Fruit fly (Drosophila melanogaster) whole organism, embryonic: ENCODE results near the gene CG15882.
A peak's percentile ranks its signal among the peaks of the same experiment; 100 is the strongest.

Experiments
- CG11085 ChIP-seq: fragments of 200-800 bp; sonication (Bioruptor generic); IDR thresholded peaks from 2 replicates; pipeline ENCODE4 v1.3.6; 2022; ENCODE audit warnings: missing biosample characterization, missing genetic modification characterization
- CG11247 ChIP-seq: fragments of 200-800 bp; sonication (Bioruptor generic); IDR thresholded peaks from 2 replicates; pipeline ENCODE4 v1.3.6; 2022; ENCODE audit warnings: missing biosample characterization, missing genetic modification characterization
- CG12299 ChIP-seq: fragments of 200-800 bp; sonication (Bioruptor generic); optimal IDR thresholded peaks from 2 replicates; lab custom pipeline; 2018; ENCODE audit warnings: missing biosample characterization, mild to moderate bottlenecking, missing genetic modification characterization
- CG12391 ChIP-seq: fragments of 200-800 bp; sonication (Bioruptor generic); optimal IDR thresholded peaks from 3 replicates; lab custom pipeline; 2018; ENCODE audit warnings: missing biosample characterization, mild to moderate bottlenecking, missing genetic modification characterization, moderate library complexity
- CG15601 ChIP-seq: fragments of 200-800 bp; sonication (Bioruptor generic); optimal IDR thresholded peaks from 3 replicates; lab custom pipeline; 2019; ENCODE audit warnings: missing biosample characterization, mild to moderate bottlenecking, missing genetic modification characterization, moderate library complexity
- CG15696 ChIP-seq: fragments of 200-800 bp; sonication (Bioruptor generic); optimal IDR thresholded peaks from 2 replicates; lab custom pipeline; 2019; ENCODE audit warnings: missing biosample characterization, mild to moderate bottlenecking, missing genetic modification characterization, moderate library complexity
- CG1602 ChIP-seq: fragments of 200-800 bp; sonication (Bioruptor generic); optimal IDR thresholded peaks from 3 replicates; lab custom pipeline; 2016; ENCODE audit warnings: missing biosample characterization, missing genetic modification characterization
- CG1792 ChIP-seq: fragments of 200-800 bp; sonication (Bioruptor generic); optimal IDR thresholded peaks from 2 replicates; lab custom pipeline; 2016; ENCODE audit warnings: missing biosample characterization, missing genetic modification characterization
- CG18764 ChIP-seq: fragments of 200-800 bp; sonication (Bioruptor generic); optimal IDR thresholded peaks from 3 replicates; lab custom pipeline; 2016; ENCODE audit warnings: missing biosample characterization, missing genetic modification characterization
- CG31224 ChIP-seq: fragments of 200-800 bp; sonication (Bioruptor generic); IDR thresholded peaks from 2 replicates; pipeline ENCODE4 v1.3.6; 2022; ENCODE audit warnings: missing biosample characterization, missing genetic modification characterization
- CG31441 ChIP-seq: fragments of 200-800 bp; sonication (Bioruptor generic); IDR thresholded peaks from 2 replicates; pipeline ENCODE4 v1.3.6; 2022; ENCODE audit warnings: missing biosample characterization, missing genetic modification characterization
- CG3163 ChIP-seq: fragments of 200-800 bp; sonication (Bioruptor generic); optimal IDR thresholded peaks from 3 replicates; lab custom pipeline; 2016; ENCODE audit warnings: missing biosample characterization, missing genetic modification characterization
- CG34224 ChIP-seq: fragments of 200-800 bp; sonication (Bioruptor generic); IDR thresholded peaks from 3 replicates; pipeline ENCODE4 v1.3.6; 2022; ENCODE audit warnings: missing biosample characterization, missing genetic modification characterization; ENCODE audit not compliant: partially characterized antibody
- CG34376 ChIP-seq: fragments of 200-800 bp; sonication (Bioruptor generic); optimal IDR thresholded peaks from 2 replicates; lab custom pipeline; 2018; ENCODE audit warnings: missing biosample characterization, mild to moderate bottlenecking, missing genetic modification characterization
- CG4404 ChIP-seq: fragments of 200-800 bp; sonication (Bioruptor generic); IDR thresholded peaks from 2 replicates; pipeline ENCODE4 v1.3.6; 2022; ENCODE audit warnings: missing biosample characterization, missing genetic modification characterization
- CG7745 ChIP-seq: fragments of 200-800 bp; sonication (Bioruptor generic); optimal IDR thresholded peaks from 2 replicates; lab custom pipeline; 2018; ENCODE audit warnings: missing biosample characterization, mild to moderate bottlenecking, missing genetic modification characterization, moderate library complexity
- CG8089 ChIP-seq: fragments of 200-800 bp; sonication (Bioruptor generic); optimal IDR thresholded peaks from 3 replicates; lab custom pipeline; 2016; ENCODE audit warnings: missing biosample characterization, missing genetic modification characterization
- CG8281 ChIP-seq: fragments of 200-800 bp; sonication (Bioruptor generic); optimal IDR thresholded peaks from 2 replicates; lab custom pipeline; 2018; ENCODE audit warnings: missing biosample characterization, mild to moderate bottlenecking, missing genetic modification characterization, moderate library complexity
- CG8944 ChIP-seq: fragments of 200-800 bp; sonication (Bioruptor generic); optimal IDR thresholded peaks from 3 replicates; lab custom pipeline; 2016; ENCODE audit warnings: missing biosample characterization, missing genetic modification characterization
- CG9727 ChIP-seq: fragments of 200-800 bp; sonication (Bioruptor generic); optimal IDR thresholded peaks from 3 replicates; lab custom pipeline; 2017; ENCODE audit warnings: missing biosample characterization, mild to moderate bottlenecking, missing genetic modification characterization
- Dbx ChIP-seq: fragments of 200-800 bp; sonication (Bioruptor generic); IDR thresholded peaks from 3 replicates; pipeline ENCODE4 v1.3.6; 2022; ENCODE audit warnings: missing biosample characterization, missing genetic modification characterization
- Dll ChIP-seq: fragments of 200-800 bp; sonication (Bioruptor generic); IDR thresholded peaks from 4 replicates; pipeline ENCODE4 v1.3.6; 2022; ENCODE audit warnings: missing biosample characterization, missing genetic modification characterization; ENCODE audit not compliant: partially characterized antibody
- H15 ChIP-seq: fragments of 200-800 bp; sonication (Bioruptor generic); IDR thresholded peaks from 3 replicates; pipeline ENCODE4 v1.3.6; 2022; ENCODE audit warnings: missing biosample characterization, missing genetic modification characterization
- Hr39 ChIP-seq: fragments of >200 bp; optimal IDR thresholded peaks from 2 replicates; lab custom pipeline; 2017
- Max ChIP-seq: fragments of 200-800 bp; sonication (Bioruptor generic); optimal IDR thresholded peaks from 2 replicates; lab custom pipeline; 2016; ENCODE audit warnings: missing biosample characterization, mild to moderate bottlenecking, missing genetic modification characterization
- NK7.1 ChIP-seq: fragments of 200-800 bp; sonication (Bioruptor generic); optimal IDR thresholded peaks from 3 replicates; lab custom pipeline; 2016; ENCODE audit warnings: missing biosample characterization, missing genetic modification characterization
- NfI ChIP-seq: fragments of 200-800 bp; sonication (Bioruptor generic); optimal IDR thresholded peaks from 3 replicates; lab custom pipeline; 2018; ENCODE audit warnings: missing biosample characterization, mild to moderate bottlenecking, missing genetic modification characterization, moderate library complexity
- Optix ChIP-seq: fragments of 200-800 bp; sonication (Bioruptor generic); IDR thresholded peaks from 3 replicates; pipeline ENCODE4 v1.3.6; 2022; ENCODE audit warnings: missing biosample characterization, missing genetic modification characterization
- Xbp1 ChIP-seq: fragments of 200-800 bp; sonication (Bioruptor generic); optimal IDR thresholded peaks from 3 replicates; lab custom pipeline; 2016; ENCODE audit warnings: missing biosample characterization, mild to moderate bottlenecking, missing genetic modification characterization
- al ChIP-seq: fragments of 200-800 bp; sonication (Bioruptor generic); IDR thresholded peaks from 2 replicates; pipeline ENCODE4 v1.3.6; 2022; ENCODE audit warnings: missing biosample characterization, missing genetic modification characterization
- ap ChIP-seq: fragments of 200-800 bp; sonication (Bioruptor generic); IDR thresholded peaks from 2 replicates; pipeline ENCODE4 v1.3.6; 2022; ENCODE audit warnings: missing biosample characterization, missing genetic modification characterization
- cas ChIP-seq: fragments of 200-800 bp; sonication (Bioruptor generic); IDR thresholded peaks from 2 replicates; pipeline ENCODE4 v1.3.6; 2022; ENCODE audit warnings: missing biosample characterization, missing genetic modification characterization
- crp ChIP-seq, 2 experiments: fragments of 200-800 bp; sonication (Bioruptor generic); optimal IDR thresholded peaks; 2 replicates in 1 of 2; 3 replicates in 1 of 2; lab custom pipeline; 2017; ENCODE audit warnings: missing biosample characterization in 2 of 2, missing genetic modification characterization in 2 of 2, mild to moderate bottlenecking in 1 of 2, moderate library complexity in 1 of 2
- cwo ChIP-seq: fragments of 200-800 bp; sonication (Bioruptor generic); optimal IDR thresholded peaks from 3 replicates; lab custom pipeline; 2017; ENCODE audit warnings: missing biosample characterization, missing genetic modification characterization, mild to moderate bottlenecking, moderate library complexity, missing genetic modification reagents
- eve ChIP-seq, 2 experiments: fragments of >200 bp; optimal IDR thresholded peaks; 2 replicates each; lab custom pipeline; 2017; ENCODE audit warnings: missing biosample characterization in 2 of 2, missing genetic modification characterization in 2 of 2
- jing ChIP-seq: fragments of 200-800 bp; sonication (Bioruptor generic); optimal IDR thresholded peaks from 2 replicates; lab custom pipeline; 2018; ENCODE audit warnings: missing biosample characterization, mild to moderate bottlenecking, missing genetic modification characterization
- jumu ChIP-seq: fragments of 200-800 bp; sonication (Bioruptor generic); optimal IDR thresholded peaks from 3 replicates; lab custom pipeline; 2016; ENCODE audit warnings: missing biosample characterization, missing genetic modification characterization
- psq ChIP-seq: fragments of 200-800 bp; sonication (Bioruptor generic); optimal IDR thresholded peaks from 2 replicates; lab custom pipeline; 2017; ENCODE audit warnings: missing biosample characterization, missing genetic modification characterization
- run ChIP-seq: fragments of 200-800 bp; sonication (Bioruptor generic); optimal IDR thresholded peaks from 3 replicates; lab custom pipeline; 2018; ENCODE audit warnings: missing biosample characterization, mild to moderate bottlenecking, missing genetic modification characterization
- sc ChIP-seq, 3 experiments: fragments of >200 bp in 2 of 3; fragments of 200-800 bp in 1 of 3; sonication (Bioruptor generic) in 1 of 3; optimal IDR thresholded peaks; 2 replicates in 2 of 3; 3 replicates in 1 of 3; lab custom pipeline; 2017; ENCODE audit warnings: mild to moderate bottlenecking in 1 of 3, missing biosample characterization in 1 of 3, missing genetic modification characterization in 1 of 3, missing genetic modification reagents in 1 of 3
- shn ChIP-seq: fragments of 200-800 bp; sonication (Bioruptor generic); optimal IDR thresholded peaks from 3 replicates; lab custom pipeline; 2016; ENCODE audit warnings: missing biosample characterization, missing genetic modification characterization
- sna ChIP-seq: fragments of 200-800 bp; sonication (Bioruptor generic); IDR thresholded peaks from 2 replicates; pipeline ENCODE4 v1.3.6; 2022; ENCODE audit warnings: missing biosample characterization, missing genetic modification characterization; ENCODE audit not compliant: partially characterized antibody
- so ChIP-seq: fragments of 200-800 bp; sonication (Bioruptor generic); IDR thresholded peaks from 3 replicates; pipeline ENCODE4 v1.3.6; 2022; ENCODE audit warnings: missing biosample characterization, missing genetic modification characterization
- stc ChIP-seq: fragments of 200-800 bp; sonication (Bioruptor generic); IDR thresholded peaks from 2 replicates; pipeline ENCODE4 v1.3.6; 2022; ENCODE audit warnings: missing biosample characterization, missing genetic modification characterization
- stwl ChIP-seq: fragments of 200-800 bp; sonication (Bioruptor generic); optimal IDR thresholded peaks from 3 replicates; lab custom pipeline; 2018; ENCODE audit warnings: missing biosample characterization, mild to moderate bottlenecking, missing genetic modification characterization, moderate library complexity
- tin ChIP-seq: fragments of 200-800 bp; sonication (Bioruptor generic); optimal IDR thresholded peaks from 3 replicates; lab custom pipeline; 2016; ENCODE audit warnings: missing biosample characterization, missing genetic modification characterization
- trh ChIP-seq: fragments of 200-800 bp; sonication (Bioruptor generic); optimal IDR thresholded peaks from 2 replicates; lab custom pipeline; 2016; ENCODE audit warnings: missing biosample characterization, missing genetic modification characterization
- tup ChIP-seq: fragments of 200-800 bp; sonication (Bioruptor generic); optimal IDR thresholded peaks from 2 replicates; lab custom pipeline; 2016; ENCODE audit warnings: missing biosample characterization, mild to moderate bottlenecking, missing genetic modification characterization, moderate library complexity
- wdn ChIP-seq: fragments of 200-800 bp; sonication (Bioruptor generic); IDR thresholded peaks from 2 replicates; pipeline ENCODE4 v1.3.6; 2022; ENCODE audit warnings: missing biosample characterization, missing genetic modification characterization
- yki ChIP-seq: fragments of >200 bp; optimal IDR thresholded peaks from 3 replicates; lab custom pipeline; 2018
- zen2 ChIP-seq: fragments of 200-800 bp; sonication (Bioruptor generic); IDR thresholded peaks from 3 replicates; pipeline ENCODE4 v1.3.6; 2022; ENCODE audit warnings: missing biosample characterization, missing genetic modification characterization; ENCODE audit not compliant: partially characterized antibody

CG15882 gene

DNA sequence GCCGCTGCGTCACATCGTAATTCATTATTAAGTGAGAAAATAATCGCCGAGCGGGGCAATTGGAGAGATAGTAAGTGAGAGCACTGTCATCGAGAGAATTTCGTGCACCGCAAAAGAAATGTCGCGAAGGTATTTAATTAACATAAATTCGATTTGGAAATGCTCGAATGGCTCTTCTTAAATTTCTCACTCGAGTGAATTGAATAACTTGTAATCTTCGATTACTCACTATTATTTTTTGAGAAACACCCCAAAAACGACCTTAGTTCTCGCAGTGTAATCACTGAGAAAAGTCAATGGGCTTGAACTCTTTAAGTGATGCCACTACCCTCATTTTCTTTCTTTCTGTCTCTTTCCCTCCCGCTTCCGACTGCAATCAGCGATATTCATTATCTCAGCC lies 30.8 kb upstream of the CG15882 start (continued):
- TF ChIP-seq CG15696 (tag; lab: Kevin White, UChicago) (peak; percentile 92), eve (GFP tag; optimal IDR thresholded peaks at IDR 0.05; lab: Kevin White, UChicago) (peak in 1 of 2 experiments; percentile 92), shn (GFP tag; lab: Kevin White, UChicago) (peak; percentile 71), Hr39 (lab: Kevin White, UChicago) (no peak), NfI (GFP tag; lab: Kevin White, UChicago) (peak; percentile 71), sc (optimal IDR thresholded peaks at IDR 0.05; lab: Kevin White, UChicago) (no peak), sc (GFP tag; optimal IDR thresholded peaks at IDR 0.05; lab: Kevin White, UChicago) (peak; percentile 88), Xbp1 (GFP tag; lab: Kevin White, UChicago) (peak; percentile 83), CG34376 (GFP tag; lab: Kevin White, UChicago) (no peak), CG7745 (tag; lab: Kevin White, UChicago) (peak; percentile 77), ap (peak; percentile 61; the same call in 1 of the 2 replicates), stwl (peak; percentile 55), run (peak; percentile 30), Optix (GFP tag; lab: Robert Waterston, UW) (peak; percentile 92), CG3163 (GFP tag; lab: Kevin White, UChicago) (peak; percentile 81), Dll (GFP tag; lab: Robert Waterston, UW) (no peak), CG11085 (no peak), CG8089 (GFP tag; lab: Kevin White, UChicago) (peak; percentile 86), CG34224 (GFP tag; lab: Robert Waterston, UW) (no peak), wdn (GFP tag; lab: Robert Waterston, UW) (0 out of 2 replicates have a peak, but pooled peaks have one; percentile 16), Max (GFP tag; lab: Kevin White, UChicago) (peak; percentile 71), al (GFP tag; lab: Robert Waterston, UW) (no peak), trh (peak; percentile 62), psq (peak; percentile 57), jumu (GFP tag; lab: Kevin White, UChicago) (peak; percentile 89), CG31441 (GFP tag; lab: Robert Waterston, UW) (peak; percentile 91), Dbx (GFP tag; lab: Robert Waterston, UW) (no peak), NK7.1 (GFP tag; lab: Kevin White, UChicago) (peak; percentile 83), CG9727 (GFP tag; lab: Kevin White, UChicago) (peak; percentile 94), CG18764 (GFP tag; lab: Kevin White, UChicago) (peak; percentile 84), CG11247 (GFP tag; lab: Robert Waterston, UW) (peak; percentile 55), CG31224 (peak; percentile 34; the same call in 1 of the 2 replicates), so (GFP tag; lab: Robert Waterston, UW) (peak; percentile 77; the same call in 2 of the 3 replicates), CG12391 (tag; lab: Kevin White, UChicago) (peak; percentile 92), CG12299 (tag; lab: Kevin White, UChicago) (peak; percentile 8), stc (GFP tag; lab: Robert Waterston, UW) (peak; percentile 70), crp (GFP tag; optimal IDR thresholded peaks at IDR 0.05; lab: Kevin White, UChicago) (peak in 1 of 2 experiments; percentile 29), CG15601 (tag; lab: Kevin White, UChicago) (peak; percentile 90), sna (no peak), CG1602 (peak; percentile 79), jing (GFP tag; lab: Kevin White, UChicago) (peak; percentile 76), yki (lab: Kevin White, UChicago) (no peak), H15 (peak; percentile 83), CG4404 (peak; percentile 88), CG1792 (GFP tag; lab: Kevin White, UChicago) (peak; percentile 73), cwo (GFP tag; lab: Kevin White, UChicago) (peak; percentile 21), zen2 (GFP tag; lab: Robert Waterston, UW) (no peak), CG8281 (tag; lab: Kevin White, UChicago) (peak; percentile 53), tin (GFP tag; lab: Kevin White, UChicago) (peak; percentile 91), cas (GFP tag; lab: Robert Waterston, UW) (no peak), CG8944 (GFP tag; lab: Kevin White, UChicago) (peak; percentile 82), tup (peak; percentile 55)
